Worm (Caenorhabditis elegans) whole organism, young adult: Measurements from ENCODE around the gene B0454.5.
"Not testable (repeated sequence)": the region's sequence is repeated elsewhere in the genome, so short reads cannot be mapped to it uniquely, and the experiment has no call there.

Experiments
- B0261.1 ChIP-seq: sonication (generic microtip); optimal IDR thresholded peaks from 2 replicates; lab custom pipeline; 2016; ENCODE audit warnings: mild to moderate bottlenecking, missing genetic modification characterization, moderate library complexity, missing compliant biosample characterization
- F10E7.11 ChIP-seq: sonication (generic microtip); optimal IDR thresholded peaks from 2 replicates; lab custom pipeline; 2017; ENCODE audit warnings: mild to moderate bottlenecking, missing genetic modification characterization, moderate library complexity, missing compliant biosample characterization
- F57C9.4 ChIP-seq: sonication (generic microtip); optimal IDR thresholded peaks from 2 replicates; lab custom pipeline; 2017; ENCODE audit warnings: mild to moderate bottlenecking, missing genetic modification characterization, missing compliant biosample characterization
- K12H6.12 ChIP-seq: fragments of 200-800 bp; sonication (Bioruptor generic); optimal IDR thresholded peaks from 2 replicates; lab custom pipeline; 2018; ENCODE audit warnings: mild to moderate bottlenecking, missing genetic modification characterization, missing compliant biosample characterization
- Y53F4B.3 ChIP-seq: fragments of 200-800 bp; sonication (Bioruptor generic); IDR thresholded peaks from 2 replicates; pipeline ENCODE4 v1.3.6; 2022; ENCODE audit warnings: missing genetic modification reagents, missing genetic modification characterization, missing compliant biosample characterization
- Y95B8A.8 ChIP-seq: fragments of 200-800 bp; sonication (Bioruptor generic); IDR thresholded peaks from 2 replicates; pipeline ENCODE4 v1.3.6; 2022; ENCODE audit warnings: missing genetic modification reagents, missing genetic modification characterization, missing compliant biosample characterization
- ama-1 ChIP-seq, 3 experiments: fragments of 150-350 bp in 1 of 3; sonication (generic microtip) in 2 of 3; optimal IDR thresholded peaks; 2 replicates each; lab custom pipeline; 2014 to 2018; ENCODE audit warnings: missing biosample characterization in 2 of 3, missing genetic modification characterization in 2 of 3, missing genetic modification reagents in 2 of 3
- bed-2 ChIP-seq: fragments of 200-800 bp; sonication (Bioruptor generic); IDR thresholded peaks from 2 replicates; pipeline ENCODE4 v1.3.6; 2022; ENCODE audit warnings: missing genetic modification reagents, missing genetic modification characterization, missing compliant biosample characterization
- cebp-2 ChIP-seq: fragments of 200-800 bp; sonication (Bioruptor generic); IDR thresholded peaks from 2 replicates; pipeline ENCODE4 v1.3.6; 2022; ENCODE audit warnings: missing genetic modification characterization, missing compliant biosample characterization
- ceh-100 ChIP-seq: fragments of 200-800 bp; sonication (Bioruptor generic); IDR thresholded peaks from 2 replicates; pipeline ENCODE4 v1.3.6; 2022; ENCODE audit warnings: missing genetic modification reagents, missing genetic modification characterization, missing compliant biosample characterization
- ceh-58 ChIP-seq: fragments of 200-800 bp; sonication (Bioruptor generic); IDR thresholded peaks from 2 replicates; pipeline ENCODE4 v1.3.6; 2022; ENCODE audit warnings: missing genetic modification characterization, missing compliant biosample characterization
- ceh-91 ChIP-seq: fragments of 200-800 bp; sonication (Bioruptor generic); IDR thresholded peaks from 2 replicates; pipeline ENCODE4 v1.3.6; 2022; ENCODE audit warnings: missing genetic modification reagents, missing genetic modification characterization, missing compliant biosample characterization
- chd-7 ChIP-seq: sonication (generic microtip); optimal IDR thresholded peaks from 2 replicates; lab custom pipeline; 2016; ENCODE audit warnings: mild to moderate bottlenecking, missing genetic modification characterization, moderate library complexity, missing compliant biosample characterization
- dox-1 ChIP-seq: fragments of 200-800 bp; sonication (Bioruptor generic); IDR thresholded peaks from 2 replicates; pipeline ENCODE4 v1.3.6; 2022; ENCODE audit warnings: missing genetic modification reagents, missing genetic modification characterization, missing compliant biosample characterization
- dpff-1 ChIP-seq: sonication (generic microtip); optimal IDR thresholded peaks from 2 replicates; lab custom pipeline; 2017; ENCODE audit warnings: mild to moderate bottlenecking, missing genetic modification characterization, missing compliant biosample characterization
- egl-44 ChIP-seq: fragments of 200-800 bp; sonication (Bioruptor generic); IDR thresholded peaks from 2 replicates; pipeline ENCODE4 v1.3.6; 2022; ENCODE audit warnings: missing genetic modification reagents, missing genetic modification characterization, missing compliant biosample characterization
- ekl-4 ChIP-seq: fragments of 200-800 bp; sonication (Bioruptor generic); IDR thresholded peaks from 2 replicates; pipeline ENCODE4 v1.3.6; 2022; ENCODE audit warnings: missing genetic modification reagents, missing genetic modification characterization, missing compliant biosample characterization
- ets-4 ChIP-seq: fragments of 200-800 bp; sonication (Bioruptor generic); optimal IDR thresholded peaks from 2 replicates; lab custom pipeline; 2018; ENCODE audit warnings: mild to moderate bottlenecking, missing genetic modification characterization, missing compliant biosample characterization
- him-1 ChIP-seq: sonication (generic microtip); optimal IDR thresholded peaks from 2 replicates; lab custom pipeline; 2016; ENCODE audit warnings: missing genotype, missing genetic modification reagents, missing genetic modification characterization, missing compliant biosample characterization
- hmg-1.2 ChIP-seq: fragments of 200-800 bp; sonication (Bioruptor generic); IDR thresholded peaks from 2 replicates; pipeline ENCODE4 v1.3.6; 2022; ENCODE audit warnings: missing genetic modification reagents, missing genetic modification characterization, missing compliant biosample characterization
- let-526 ChIP-seq: fragments of 200-800 bp; sonication (Bioruptor generic); IDR thresholded peaks from 2 replicates; pipeline ENCODE4 v1.3.6; 2022; ENCODE audit warnings: missing genetic modification reagents, missing genetic modification characterization, missing compliant biosample characterization
- lin-54 ChIP-seq: fragments of 200-800 bp; sonication (Bioruptor generic); optimal IDR thresholded peaks from 2 replicates; lab custom pipeline; 2018; ENCODE audit warnings: mild to moderate bottlenecking, missing genetic modification characterization, missing compliant biosample characterization
- lsl-1 ChIP-seq: fragments of 200-800 bp; sonication (Bioruptor generic); optimal IDR thresholded peaks from 2 replicates; lab custom pipeline; 2018; ENCODE audit warnings: mild to moderate bottlenecking, missing genetic modification characterization, moderate library complexity, missing compliant biosample characterization
- madf-6 ChIP-seq: fragments of 200-800 bp; sonication (Bioruptor generic); IDR thresholded peaks from 2 replicates; pipeline ENCODE4 v1.3.6; 2022; ENCODE audit warnings: missing genetic modification reagents, missing genetic modification characterization, missing compliant biosample characterization
- mes-4 ChIP-seq: sonication (generic microtip); optimal IDR thresholded peaks from 2 replicates; lab custom pipeline; 2016; ENCODE audit warnings: missing genotype, missing genetic modification characterization, missing compliant biosample characterization
- rcor-1 ChIP-seq: fragments of 200-800 bp; sonication (Bioruptor generic); IDR thresholded peaks from 2 replicates; pipeline ENCODE4 v1.3.6; 2022; ENCODE audit warnings: missing genetic modification reagents, missing genetic modification characterization, missing compliant biosample characterization
- rpc-1 ChIP-seq, 2 experiments: fragments of 150-350 bp in 1 of 2; sonication (generic microtip) in 1 of 2; optimal IDR thresholded peaks; 2 replicates each; lab custom pipeline; 2014 to 2018; ENCODE audit warnings: missing biosample characterization in 1 of 2, missing genetic modification characterization in 1 of 2, missing genetic modification reagents in 1 of 2, missing genotype in 1 of 2
- sdz-38 ChIP-seq: sonication (generic microtip); optimal IDR thresholded peaks from 2 replicates; lab custom pipeline; 2016; ENCODE audit warnings: missing genotype, missing genetic modification characterization, missing compliant biosample characterization
- sea-2 ChIP-seq: fragments of 200-800 bp; sonication (Bioruptor generic); IDR thresholded peaks from 2 replicates; pipeline ENCODE4 v1.3.6; 2022; ENCODE audit warnings: missing genetic modification characterization, missing compliant biosample characterization
- snpc-1.1 ChIP-seq: sonication (generic microtip); optimal IDR thresholded peaks from 2 replicates; lab custom pipeline; 2017; ENCODE audit warnings: missing genetic modification characterization, mild to moderate bottlenecking, missing compliant biosample characterization, antibody characterized with exemption, moderate library complexity, missing genotype, missing genetic modification reagents; ENCODE audit not compliant: insufficient read depth
- snpc-4 ChIP-seq, 5 experiments: fragments of 150-350 bp in 1 of 5; sonication (generic microtip) in 4 of 5; optimal IDR thresholded peaks; 2 replicates each; lab custom pipeline; 2014 to 2018; ENCODE audit warnings: missing genetic modification characterization in 5 of 5, missing biosample characterization in 3 of 5, antibody characterized with exemption in 2 of 5, mild to moderate bottlenecking in 2 of 5, missing compliant biosample characterization in 2 of 5, missing genotype in 2 of 5, moderate library complexity in 2 of 5, missing genetic modification reagents in 1 of 5
- tbp1 ChIP-seq: fragments of 200-800 bp; sonication (Bioruptor generic); optimal IDR thresholded peaks from 2 replicates; lab custom pipeline; 2018; ENCODE audit warnings: mild to moderate bottlenecking, missing genetic modification characterization, missing compliant biosample characterization
- zim-3 ChIP-seq: sonication (generic microtip); optimal IDR thresholded peaks from 2 replicates; lab custom pipeline; 2017; ENCODE audit warnings: mild to moderate bottlenecking, missing genetic modification characterization, moderate library complexity, missing compliant biosample characterization
- ztf-18 ChIP-seq: sonication (generic microtip); optimal IDR thresholded peaks from 2 replicates; lab custom pipeline; 2016; ENCODE audit warnings: missing genotype, mild to moderate bottlenecking, missing genetic modification characterization, missing compliant biosample characterization
- ztf-3 ChIP-seq: fragments of 200-800 bp; sonication (Bioruptor generic); optimal IDR thresholded peaks from 2 replicates; lab custom pipeline; 2018; ENCODE audit warnings: mild to moderate bottlenecking, missing genetic modification characterization, missing compliant biosample characterization

Gene B0454.5

DNA sequence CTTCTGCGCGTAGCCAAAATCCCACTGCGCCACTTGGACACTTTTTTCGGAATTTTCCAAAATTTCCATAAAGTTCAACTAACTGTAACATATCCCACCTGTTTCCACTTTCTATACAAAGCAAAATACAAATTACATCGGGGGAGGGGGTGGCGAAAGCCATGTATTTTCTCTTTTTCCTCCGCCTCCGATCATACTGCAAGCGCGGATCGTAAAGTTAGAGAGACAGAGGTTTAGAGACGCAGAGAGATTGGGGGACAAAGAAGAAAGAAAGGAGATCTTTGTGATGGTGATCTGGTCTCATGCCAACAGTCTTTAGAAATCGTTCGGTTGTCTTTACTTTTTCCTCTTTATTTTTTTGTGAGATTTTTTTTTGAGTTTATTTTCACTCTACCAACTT, 10.4 kb upstream of the B0454.5 start:
- no peak for TF ChIP-seq bed-2 (GFP tag; lab: Robert Waterston, UW)
- TF ChIP-seq let-526 (GFP tag; lab: Robert Waterston, UW) = no peak
- no peak for TF ChIP-seq ets-4 (GFP tag; lab: Kevin White, UChicago)
- TF ChIP-seq egl-44 (GFP tag; lab: Robert Waterston, UW) = no peak
- no peak for TF ChIP-seq F10E7.11 (tag; lab: Kevin White, UChicago)
- no peak for TF ChIP-seq him-1 (tag; lab: Kevin White, UChicago)
- TF ChIP-seq F57C9.4 (tag; lab: Kevin White, UChicago) = no peak
- no peak for TF ChIP-seq chd-7
- TF ChIP-seq zim-3 = no peak
- TF ChIP-seq rpc-1 (optimal IDR thresholded peaks at IDR 0.05; lab: Kevin White, UChicago) = no peak
- TF ChIP-seq rpc-1 (tag; optimal IDR thresholded peaks at IDR 0.05; lab: Kevin White, UChicago) = no peak

ce11 chrII:3030416-3030815, 8.2 kb upstream of the B0454.5 start:
- no peak for TF ChIP-seq ztf-18 (tag; lab: Kevin White, UChicago)
- TF ChIP-seq snpc-1.1 (tag; lab: Kevin White, UChicago) = no peak
- TF ChIP-seq ceh-100 = no peak
- no peak for TF ChIP-seq mes-4 (tag; lab: Kevin White, UChicago)
- no peak for TF ChIP-seq Y53F4B.3
- no peak for TF ChIP-seq dpff-1 (tag; lab: Kevin White, UChicago)
- TF ChIP-seq Y95B8A.8 = no peak
- no peak for TF ChIP-seq K12H6.12 (tag; lab: Kevin White, UChicago)
- no peak for TF ChIP-seq cebp-2 (GFP tag; lab: Robert Waterston, UW)
- no peak for TF ChIP-seq ekl-4 (GFP tag; lab: Robert Waterston, UW)
- TF ChIP-seq ceh-91 = no peak
- TF ChIP-seq ceh-58 = no peak
- no peak for TF ChIP-seq sea-2
- TF ChIP-seq sdz-38 = no peak
- no peak for TF ChIP-seq rcor-1 (GFP tag; lab: Robert Waterston, UW)
- TF ChIP-seq let-526 (GFP tag; lab: Robert Waterston, UW) = no peak
- no peak for TF ChIP-seq lsl-1 (GFP tag; lab: Kevin White, UChicago)
- TF ChIP-seq ama-1 (optimal IDR thresholded peaks at IDR 0.05; lab: Kevin White, UChicago) = no peak
- TF ChIP-seq ama-1 (GFP tag; optimal IDR thresholded peaks at IDR 0.05; lab: Kevin White, UChicago) = no peak
- no peak for TF ChIP-seq lin-54
- no peak for TF ChIP-seq ztf-3

DNA sequence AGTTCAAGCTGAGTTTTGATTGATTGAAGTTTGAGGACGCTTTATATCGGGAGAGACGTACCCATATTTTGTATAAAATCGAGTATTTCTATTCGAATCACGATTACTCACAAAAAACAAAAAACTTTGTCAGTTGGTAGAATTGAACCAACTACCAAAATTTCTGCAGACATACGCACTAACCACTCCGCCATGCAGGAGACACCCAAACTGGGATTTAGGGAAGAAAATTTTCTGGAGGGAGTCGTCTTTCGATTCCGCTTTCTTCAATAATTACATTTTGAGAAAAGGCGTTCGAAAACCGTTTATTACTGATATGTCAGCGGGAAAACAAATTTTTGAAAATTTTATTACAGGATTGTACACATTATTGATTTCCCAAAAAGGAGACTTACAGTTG, 7.4 kb upstream of the B0454.5 start:
- TF ChIP-seq rcor-1 (GFP tag; lab: Robert Waterston, UW) (peak; percentile 37; the same call in 1 of the 2 replicates), hmg-1.2 (peak; percentile 31; the same call in 1 of the 2 replicates), rpc-1 (optimal IDR thresholded peaks at IDR 0.05; lab: Kevin White, UChicago) (peak; percentile 26), rpc-1 (tag; optimal IDR thresholded peaks at IDR 0.05; lab: Kevin White, UChicago) (peak; percentile 52), snpc-4 (tag; optimal IDR thresholded peaks at IDR 0.05; lab: Kevin White, UChicago) (peak in 2 of 4 experiments; percentile 39 to 66), B0261.1 (peak; percentile 66), tbp1 (GFP tag; lab: Kevin White, UChicago) (peak; percentile 84), dox-1 (GFP tag; lab: Robert Waterston, UW) (0 out of 2 replicates have a peak, but pooled peaks have one; percentile 31), madf-6 (GFP tag; lab: Robert Waterston, UW) (peak; percentile 61; the same call in 1 of the 2 replicates)
- not testable (repeated sequence) for TF ChIP-seq snpc-4 (GFP tag; optimal IDR thresholded peaks at IDR 0.05; lab: Kevin White, UChicago)
- TF ChIP-seq, all 124 proteins: peak for 8; not testable (repeated sequence) for 116
